Comparison of ENCODE assay signal across 5 fruit fly cellular contexts in genomic region chr3L:17986411-17986826, dm6.
TF ChIP-seq lines count a peak whose summit lies in the region.

No protein-coding gene starts in this region.

- peak; percentile 30 to 36 for TF ChIP-seq CTCF in S2 (optimal IDR thresholded peaks at IDR 0.05; lab: Kevin White, UChicago)
- TF ChIP-seq CTCF in whole organism, embryonic (GFP tag; optimal IDR thresholded peaks at IDR 0.05; lab: Kevin White, UChicago), result no peak

TF ChIP-seq in whole organism, 6 proteins besides CTCF, POLR2A, EP300 and RAD21:
- TF ChIP-seq Dll (optimal IDR thresholded peaks at IDR 0.05; lab: Kevin White, UChicago), result no peak
- peak; percentile 51 to 100 for TF ChIP-seq EcR (GFP tag; optimal IDR thresholded peaks at IDR 0.05; lab: Kevin White, UChicago)
- no peak for TF ChIP-seq usp (GFP tag; optimal IDR thresholded peaks at IDR 0.05; lab: Kevin White, UChicago)
- no peak for TF ChIP-seq CG8478 (optimal IDR thresholded peaks at IDR 0.05; lab: Kevin White, UChicago)
- TF ChIP-seq pan (optimal IDR thresholded peaks at IDR 0.05; lab: Kevin White, UChicago), result no peak
- no peak for TF ChIP-seq psq (optimal IDR thresholded peaks at IDR 0.05; lab: Kevin White, UChicago)

TF ChIP-seq in whole organism, embryonic, 481 proteins besides CTCF, POLR2A, EP300 and RAD21:
- TF ChIP-seq Xrp1 (GFP tag; IDR thresholded peaks at IDR 0.05; lab: Robert Waterston, UW), result no peak
- peak; percentile 91 for TF ChIP-seq CG11504 (tag; optimal IDR thresholded peaks at IDR 0.05; lab: Kevin White, UChicago)
- TF ChIP-seq CG1832 (GFP tag; optimal IDR thresholded peaks at IDR 0.05; lab: Kevin White, UChicago), result peak; percentile 23
- peak; percentile 2 to 58 for TF ChIP-seq tll (GFP tag; optimal IDR thresholded peaks at IDR 0.05; lab: Kevin White, UChicago)
- TF ChIP-seq stwl (tag; optimal IDR thresholded peaks at IDR 0.05; lab: Kevin White, UChicago), result peak; percentile 2
- peak; percentile 12 for TF ChIP-seq D (optimal IDR thresholded peaks at IDR 0.05; lab: Kevin White, UChicago)
- TF ChIP-seq D (GFP tag; optimal IDR thresholded peaks at IDR 0.05; lab: Kevin White, UChicago), result no peak
- peak; percentile 27; the same call in 1 of the 3 replicates for TF ChIP-seq CG2199 (GFP tag; IDR thresholded peaks at IDR 0.05; lab: Robert Waterston, UW)
- TF ChIP-seq CG5953 (GFP tag; IDR thresholded peaks at IDR 0.05; lab: Robert Waterston, UW), result no peak
- TF ChIP-seq trem (tag; optimal IDR thresholded peaks at IDR 0.05; lab: Kevin White, UChicago), result peak; percentile 37

TF ChIP-seq in whole organism, prepupa, 60 proteins besides CTCF, POLR2A, EP300 and RAD21:
- TF ChIP-seq CG6854 (GFP tag; optimal IDR thresholded peaks at IDR 0.05; lab: Kevin White, UChicago) (no peak), fd85E (GFP tag; optimal IDR thresholded peaks at IDR 0.05; lab: Kevin White, UChicago) (no peak), eg (GFP tag; IDR thresholded peaks at IDR 0.05; lab: Robert Waterston, UW) (0 out of 3 replicates have a peak, but pooled peaks have one; percentile 22), CG6276 (GFP tag; optimal IDR thresholded peaks at IDR 0.05; lab: Kevin White, UChicago) (peak; percentile 26), Gug (GFP tag; IDR thresholded peaks at IDR 0.05; lab: Robert Waterston, UW) (peak; percentile 21; the same call in 1 of the 2 replicates), Eip78C (GFP tag; lab: Kevin White, UChicago) (peak; percentile 51), CG9139 (GFP tag; optimal IDR thresholded peaks at IDR 0.05; lab: Kevin White, UChicago) (no peak), Sox14 (GFP tag; optimal IDR thresholded peaks at IDR 0.05; lab: Kevin White, UChicago) (no peak), Sox15 (GFP tag; optimal IDR thresholded peaks at IDR 0.05; lab: Kevin White, UChicago) (no peak), CG3032 (tag; optimal IDR thresholded peaks at IDR 0.05; lab: Kevin White, UChicago) (no peak), CG11762 (GFP tag; optimal IDR thresholded peaks at IDR 0.05; lab: Kevin White, UChicago; ENCODE audit: insufficient read depth) (no peak), CG34406 (GFP tag; optimal IDR thresholded peaks at IDR 0.05; lab: Kevin White, UChicago) (no peak), fd59A (GFP tag; optimal IDR thresholded peaks at IDR 0.05; lab: Kevin White, UChicago) (no peak), OdsH (GFP tag; optimal IDR thresholded peaks at IDR 0.05; lab: Kevin White, UChicago) (no peak), CG10669 (GFP tag; optimal IDR thresholded peaks at IDR 0.05; lab: Kevin White, UChicago) (no peak), CG32006 (GFP tag; optimal IDR thresholded peaks at IDR 0.05; lab: Kevin White, UChicago) (peak; percentile 5), salr (GFP tag; optimal IDR thresholded peaks at IDR 0.05; lab: Kevin White, UChicago) (no peak), Eip75B (GFP tag; optimal IDR thresholded peaks at IDR 0.05; lab: Kevin White, UChicago) (no peak), CG8119 (GFP tag; IDR thresholded peaks at IDR 0.05; lab: Robert Waterston, UW) (peak; percentile 53; the same call in 2 of the 3 replicates), CG3919 (GFP tag; optimal IDR thresholded peaks at IDR 0.05; lab: Kevin White, UChicago) (peak; percentile 33), CG4318 (GFP tag; optimal IDR thresholded peaks at IDR 0.05; lab: Kevin White, UChicago) (no peak), Lpt (GFP tag; optimal IDR thresholded peaks at IDR 0.05; lab: Kevin White, UChicago) (peak; percentile 86), CG6163 (GFP tag; IDR thresholded peaks at IDR 0.05; lab: Robert Waterston, UW) (0 out of 3 replicates have a peak, but pooled peaks have one; percentile 26), CG6808 (GFP tag; optimal IDR thresholded peaks at IDR 0.05; lab: Kevin White, UChicago) (no peak), dac (GFP tag; optimal IDR thresholded peaks at IDR 0.05; lab: Kevin White, UChicago) (no peak)

TF ChIP-seq in whole organism, pupa, 21 proteins besides CTCF, POLR2A, EP300 and RAD21:
- TF ChIP-seq CG17806 (tag; optimal IDR thresholded peaks at IDR 0.05; lab: Kevin White, UChicago) (no peak), CG14655 (GFP tag; optimal IDR thresholded peaks at IDR 0.05; lab: Kevin White, UChicago) (peak; percentile 7), CG32121 (GFP tag; IDR thresholded peaks at IDR 0.05; lab: Robert Waterston, UW) (peak; percentile 25; the same call in 1 of the 2 replicates), CG34367 (tag; optimal IDR thresholded peaks at IDR 0.05; lab: Kevin White, UChicago) (no peak), rn (GFP tag; IDR thresholded peaks at IDR 0.05; lab: Robert Waterston, UW) (no peak), Snoo (tag; optimal IDR thresholded peaks at IDR 0.05; lab: Kevin White, UChicago) (no peak), fd96Ca (GFP tag; IDR thresholded peaks at IDR 0.05; lab: Robert Waterston, UW) (peak; percentile 44; the same call in 1 of the 3 replicates), CG12605 (GFP tag; IDR thresholded peaks at IDR 0.05; lab: Robert Waterston, UW) (no peak), CG15710 (tag; optimal IDR thresholded peaks at IDR 0.05; lab: Kevin White, UChicago) (no peak), CG9948 (tag; optimal IDR thresholded peaks at IDR 0.05; lab: Kevin White, UChicago) (no peak), CG13204 (GFP tag; optimal IDR thresholded peaks at IDR 0.05; lab: Kevin White, UChicago) (no peak), gl (tag; optimal IDR thresholded peaks at IDR 0.05; lab: Kevin White, UChicago) (no peak), Ets98B (GFP tag; IDR thresholded peaks at IDR 0.05; lab: Robert Waterston, UW) (peak; percentile 48; the same call in 1 of the 2 replicates), CG4496 (GFP tag; IDR thresholded peaks at IDR 0.05; lab: Robert Waterston, UW) (peak; percentile 61; the same call in 1 of the 3 replicates), CG8301 (tag; optimal IDR thresholded peaks at IDR 0.05; lab: Kevin White, UChicago) (no peak), EcR (GFP tag; optimal IDR thresholded peaks at IDR 0.05; lab: Kevin White, UChicago) (peak; percentile 94)
